Fruit fly (Drosophila melanogaster): Measurements from ENCODE around the gene Prosbeta4.

The Prosbeta4 gene

DNA sequence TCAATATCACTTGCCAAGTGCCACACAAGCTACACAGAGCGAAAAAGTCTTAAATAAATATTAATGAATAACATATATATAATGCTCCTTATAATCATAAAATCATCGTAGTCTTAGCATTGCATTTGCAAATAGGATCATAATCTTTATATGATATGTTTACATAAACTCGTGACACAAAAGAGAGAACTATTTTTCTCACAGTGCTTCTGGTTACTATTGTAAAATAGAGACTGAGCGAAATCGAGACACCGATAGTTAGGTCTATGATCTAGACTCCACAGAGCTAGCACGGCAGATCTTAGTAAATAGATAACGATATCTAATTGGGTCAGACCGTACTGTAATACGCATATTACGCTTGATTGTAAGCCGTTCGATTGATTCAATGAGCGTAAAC, 22.2 kb downstream of the Prosbeta4 start (continued):
- TF ChIP-seq hkb (optimal IDR thresholded peaks at IDR 0.05) (no peak), hkb (GFP tag; IDR thresholded peaks at IDR 0.05) (peak; percentile 88), Hey (tag; optimal IDR thresholded peaks at IDR 0.05) (no peak), dan (GFP tag; IDR thresholded peaks at IDR 0.05) (no peak), ranshi (GFP tag; IDR thresholded peaks at IDR 0.05) (peak; percentile 87), lola (GFP tag; optimal IDR thresholded peaks at IDR 0.05) (peak in 1 of 3 experiments; percentile 57), CG8281 (tag; optimal IDR thresholded peaks at IDR 0.05) (no peak), kni (GFP tag; optimal IDR thresholded peaks at IDR 0.05) (no peak), CG15269 (tag; optimal IDR thresholded peaks at IDR 0.05) (peak; percentile 87), insv (GFP tag; optimal IDR thresholded peaks at IDR 0.05) (no peak), Chrac-16 (GFP tag; optimal IDR thresholded peaks at IDR 0.05) (peak; percentile 56), cg (GFP tag; optimal IDR thresholded peaks at IDR 0.05) (no peak), pnt (GFP tag; optimal IDR thresholded peaks at IDR 0.05) (no peak), Sox100B (GFP tag; optimal IDR thresholded peaks at IDR 0.05) (peak; percentile 3), CG11247 (GFP tag; IDR thresholded peaks at IDR 0.05) (peak; percentile 64), usp (GFP tag; optimal IDR thresholded peaks at IDR 0.05) (no peak), CG6654 (GFP tag; optimal IDR thresholded peaks at IDR 0.05) (no peak), CG33213 (GFP tag; optimal IDR thresholded peaks at IDR 0.05) (no peak), HmgZ (tag; optimal IDR thresholded peaks at IDR 0.05) (peak; percentile 24), TFAM (GFP tag; optimal IDR thresholded peaks at IDR 0.05) (no peak), ase (GFP tag; IDR thresholded peaks at IDR 0.05) (no peak), Hmr (GFP tag; optimal IDR thresholded peaks at IDR 0.05) (peak; percentile 64), CG12769 (tag; optimal IDR thresholded peaks at IDR 0.05) (peak; percentile 18), bigmax (GFP tag; optimal IDR thresholded peaks at IDR 0.05) (no peak), CG10979 (tag; optimal IDR thresholded peaks at IDR 0.05) (peak; percentile 50), NC2β (GFP tag; optimal IDR thresholded peaks at IDR 0.05) (no peak), crp (GFP tag; optimal IDR thresholded peaks at IDR 0.05) (no peak), maf-S (GFP tag; optimal IDR thresholded peaks at IDR 0.05) (no peak), Antp (GFP tag; optimal IDR thresholded peaks at IDR 0.05) (no peak), Ssrp (tag; optimal IDR thresholded peaks at IDR 0.05) (peak; percentile 72), dpn (GFP tag; optimal IDR thresholded peaks at IDR 0.05) (peak in 1 of 2 experiments; percentile 69), tx (GFP tag; optimal IDR thresholded peaks at IDR 0.05) (no peak), CG6683 (GFP tag; optimal IDR thresholded peaks at IDR 0.05) (no peak), HLH54F (GFP tag; optimal IDR thresholded peaks at IDR 0.05) (peak; percentile 16), Hr3 (GFP tag; optimal IDR thresholded peaks at IDR 0.05) (peak; percentile 64), Mrtf (GFP tag; IDR thresholded peaks at IDR 0.05) (peak; percentile 69; the same call in 2 of the 3 replicates), wdn (GFP tag; IDR thresholded peaks at IDR 0.05) (peak; percentile 31; the same call in 1 of the 2 replicates), nmo (GFP tag; optimal IDR thresholded peaks at IDR 0.05) (peak; percentile 74), CG11456 (GFP tag; IDR thresholded peaks at IDR 0.05) (peak; percentile 61; the same call in 2 of the 3 replicates), Lim3 (GFP tag; IDR thresholded peaks at IDR 0.05) (peak; percentile 30; the same call in 1 of the 2 replicates), NK7.1 (GFP tag; optimal IDR thresholded peaks at IDR 0.05) (no peak), Spps (tag; optimal IDR thresholded peaks at IDR 0.05) (no peak), Med (GFP tag) (peak; percentile 47), CG9797 (GFP tag; optimal IDR thresholded peaks at IDR 0.05) (no peak), CG11723 (GFP tag; optimal IDR thresholded peaks at IDR 0.05) (peak; percentile 49), CG4424 (GFP tag; optimal IDR thresholded peaks at IDR 0.05) (no peak), CG4360 (GFP tag; IDR thresholded peaks at IDR 0.05) (no peak), Ravus (GFP tag; IDR thresholded peaks at IDR 0.05) (peak; percentile 60), ind (GFP tag; optimal IDR thresholded peaks at IDR 0.05) (no peak), tgo (GFP tag; IDR thresholded peaks at IDR 0.05) (peak; percentile 78), CG3163 (GFP tag; optimal IDR thresholded peaks at IDR 0.05) (no peak), ERR (GFP tag; optimal IDR thresholded peaks at IDR 0.05) (no peak)

All from whole organism, embryonic.